Worm (Caenorhabditis elegans): ENCODE results near the gene F28A10.8.
A peak's percentile ranks its signal among the peaks of the same experiment; 100 is the strongest.
"Not testable (repeated sequence)": the region's sequence is repeated elsewhere in the genome, so short reads cannot be mapped to it uniquely, and the experiment has no call there.

F28A10.8 gene

ce11 chrII:840131-840530, 1.8 kb upstream of the F28A10.8 start, which contains the start of gene clc-33:
clc-33 (plus strand) TSS chrII:840431.
- TF ChIP-seq set-16 (GFP tag; IDR thresholded peaks at IDR 0.05) (no peak), aly-2 (tag; optimal IDR thresholded peaks at IDR 0.05) (no peak), zfp-2 (tag; optimal IDR thresholded peaks at IDR 0.05) (no peak), ceh-82 (tag; optimal IDR thresholded peaks at IDR 0.05) (no peak), T20F7.1 (GFP tag; optimal IDR thresholded peaks at IDR 0.05) (no peak), hlh-30 (tag; optimal IDR thresholded peaks at IDR 0.05; ENCODE audit: insufficient read depth) (no peak), gei-8 (GFP tag; optimal IDR thresholded peaks at IDR 0.05) (no peak), F10B5.3 (tag; optimal IDR thresholded peaks at IDR 0.05) (no peak), zfp-3 (GFP tag; conservative IDR thresholded peaks at IDR 0.05) (no peak), ZK337.2 (GFP tag; IDR thresholded peaks at IDR 0.05) (no peak), ZK546.5 (tag; optimal IDR thresholded peaks at IDR 0.05) (no peak), zip-11 (GFP tag; IDR thresholded peaks at IDR 0.05) (no peak), ceh-62 (tag; optimal IDR thresholded peaks at IDR 0.05) (no peak)

DNA sequence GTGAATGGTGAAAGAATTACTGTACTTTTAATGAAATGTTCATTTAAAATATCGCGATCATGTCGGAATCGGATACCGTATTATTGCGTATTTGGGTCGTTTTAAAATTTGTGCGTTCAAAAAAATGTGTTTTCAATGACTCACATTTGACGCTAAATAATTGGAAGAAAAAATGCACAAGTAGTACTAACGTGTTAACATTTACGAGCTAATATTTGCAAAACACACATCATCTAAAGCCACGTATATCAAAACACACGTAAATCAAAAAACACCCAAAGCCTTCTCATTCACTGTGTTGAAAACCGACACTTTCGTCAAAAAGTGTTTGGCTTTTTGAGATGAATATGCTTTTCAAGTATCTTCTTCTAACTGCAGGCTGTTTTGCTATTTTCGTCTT, 12.8 kb downstream of the F28A10.8 start, which contains the start of gene F28A10.1:
F28A10.1 (plus strand) TSS at position 301 of the 400 bp plus-strand sequence.
- TF ChIP-seq aha-1 (tag) (peak; percentile 8), php-3 (GFP tag; IDR thresholded peaks at IDR 0.05) (no peak), gei-8 (GFP tag; optimal IDR thresholded peaks at IDR 0.05) (no peak), unc-62 (GFP tag; optimal IDR thresholded peaks at IDR 0.05 in 1 of 2) (no peak), unc-62 (tag; optimal IDR thresholded peaks at IDR 0.05) (no peak)

DNA sequence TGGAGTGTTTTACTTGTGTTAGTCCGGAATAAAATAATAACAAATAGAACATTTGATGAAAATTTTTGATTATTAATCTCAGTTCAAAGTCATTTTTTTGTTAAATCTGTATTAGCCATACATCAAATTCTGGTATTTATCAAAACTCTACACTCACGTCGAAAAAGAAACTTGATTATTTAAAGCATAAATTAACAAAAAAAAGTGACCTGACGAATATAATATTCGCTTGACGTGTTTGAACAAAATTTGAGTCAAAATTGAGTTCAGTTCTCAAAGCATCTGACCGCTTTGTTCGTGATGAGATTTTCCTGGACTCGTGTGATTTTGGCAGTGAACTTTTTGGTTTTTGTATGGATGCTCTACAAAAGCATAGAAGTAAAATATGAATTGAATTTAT, 14.8 kb downstream of the F28A10.8 start, which contains the start of gene F46F5.10:
F46F5.10 (plus strand) TSS at position 301 of the 400 bp plus-strand sequence.
- TF ChIP-seq unc-62 (GFP tag; optimal IDR thresholded peaks at IDR 0.05 in 1 of 2): no peak
- TF ChIP-seq unc-62 (tag; optimal IDR thresholded peaks at IDR 0.05): no peak
- TF ChIP-seq nhr-11 (tag; optimal IDR thresholded peaks at IDR 0.05): no peak
- TF ChIP-seq lir-3 (tag; optimal IDR thresholded peaks at IDR 0.05): no peak
- TF ChIP-seq nhr-6 (tag; optimal IDR thresholded peaks at IDR 0.05): no peak

ce11 chrII:822730-823129, 15.6 kb downstream of the F28A10.8 start, which contains the start of gene msrp-4:
msrp-4 (minus strand) TSS chrII:822830.
- TF ChIP-seq snpc-1.2 (GFP tag; IDR thresholded peaks at IDR 0.05); nhr-111 (GFP tag; optimal IDR thresholded peaks at IDR 0.05); lir-3 (tag; optimal IDR thresholded peaks at IDR 0.05): not testable (repeated sequence)

ce11 chrII:821514-821913, 16.8 kb downstream of the F28A10.8 start, which contains the start of gene F46F5.8:
F46F5.8 (minus strand) TSS chrII:821614.
- TF ChIP-seq unc-62 (GFP tag; optimal IDR thresholded peaks at IDR 0.05 in 1 of 2): peak in 1 of 2 experiments; percentile 73
- no peak for TF ChIP-seq unc-62 (tag; optimal IDR thresholded peaks at IDR 0.05)
- no peak for TF ChIP-seq D1046.2 (GFP tag; IDR thresholded peaks at IDR 0.05)
- TF ChIP-seq T26A8.4 (GFP tag; IDR thresholded peaks at IDR 0.05): no peak

DNA sequence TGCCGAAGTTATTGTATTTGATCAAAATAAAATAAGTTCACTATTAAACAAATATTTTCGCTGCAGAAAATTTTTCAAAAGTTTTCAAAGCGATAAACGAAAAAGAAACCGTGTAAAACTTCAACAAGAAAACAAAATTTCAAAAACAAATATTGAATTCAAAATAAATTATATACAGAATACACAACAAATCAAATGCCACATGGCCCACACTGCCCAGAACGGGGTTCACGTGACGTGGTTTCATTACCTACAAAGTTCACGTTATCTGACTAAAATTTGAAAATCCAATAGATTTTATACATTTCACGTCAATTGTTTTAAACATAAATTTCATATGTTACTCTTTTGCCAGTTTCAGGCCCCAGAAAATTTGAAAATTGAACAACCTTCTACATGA, 17.8 kb downstream of the F28A10.8 start, which contains the start of gene F46F5.7:
F46F5.7 (minus strand) TSS at position 101 of the 400 bp plus-strand sequence.
- no peak for TF ChIP-seq ama-1 (optimal IDR thresholded peaks at IDR 0.05)

- TF ChIP-seq zag-1 (tag; optimal IDR thresholded peaks at IDR 0.05) (no peak), dmd-8 (GFP tag; IDR thresholded peaks at IDR 0.05) (no peak), Y105C5A.15 (GFP tag; IDR thresholded peaks at IDR 0.05) (no peak), ZK337.2 (GFP tag; IDR thresholded peaks at IDR 0.05) (no peak), hmg-1.1 (GFP tag; IDR thresholded peaks at IDR 0.05) (no peak), saeg-2 (GFP tag; IDR thresholded peaks at IDR 0.05) (no peak), cey-2 (tag; optimal IDR thresholded peaks at IDR 0.05; ENCODE audit: borderline replicate concordance, insufficient read depth) (no peak), php-3 (GFP tag; IDR thresholded peaks at IDR 0.05) (no peak), lin-29 (GFP tag; IDR thresholded peaks at IDR 0.05) (no peak), nhr-41 (GFP tag; IDR thresholded peaks at IDR 0.05) (no peak), Y5F2A.4 (GFP tag; optimal IDR thresholded peaks at IDR 0.05) (no peak)
These were observed 23.6 kb downstream of the F28A10.8 start, which contains the start of gene msrp-3 for ce11 chrII:814737-815136. msrp-3 (minus strand) TSS chrII:814837.

All from whole organism, L4 larva.